Worm (Caenorhabditis elegans) whole organism, young adult: ENCODE measurements around the gene fbxa-182.

Experiments
- C06A6.2 ChIP-seq: fragments of 200-800 bp; sonication (Bioruptor generic); conservative IDR thresholded peaks from 2 replicates; pipeline ENCODE4 v1.3.6; 2022; ENCODE audit warnings: missing genetic modification characterization, missing compliant biosample characterization
- C17E4.6 ChIP-seq: fragments of 200-800 bp; sonication (Bioruptor generic); IDR thresholded peaks from 2 replicates; pipeline ENCODE4 v1.3.6; 2022; ENCODE audit warnings: missing genetic modification reagents, missing genetic modification characterization, missing compliant biosample characterization
- F39B2.1 ChIP-seq: fragments of 200-800 bp; sonication (Bioruptor generic); IDR thresholded peaks from 2 replicates; pipeline ENCODE4 v1.3.6; 2022; ENCODE audit warnings: missing genetic modification reagents, missing genetic modification characterization, missing compliant biosample characterization
- K11D2.4 ChIP-seq: fragments of 200-800 bp; sonication (Bioruptor generic); IDR thresholded peaks from 2 replicates; pipeline ENCODE4 v1.3.6; 2022; ENCODE audit warnings: missing genetic modification reagents, missing genetic modification characterization, missing compliant biosample characterization
- T07F8.4 ChIP-seq: sonication (generic microtip); optimal IDR thresholded peaks from 2 replicates; lab custom pipeline; 2016; ENCODE audit warnings: mild to moderate bottlenecking, missing genetic modification characterization, moderate library complexity, missing compliant biosample characterization
- cebp-1 ChIP-seq, 2 experiments: fragments of 200-800 bp in 1 of 2; sonication (Bioruptor generic) in 1 of 2; sonication (generic microtip) in 1 of 2; IDR thresholded peaks in 1 of 2; optimal IDR thresholded peaks in 1 of 2; 2 replicates each; pipeline versions ENCODE4 v1.3.6 to Lab custom; 2017 to 2022; ENCODE audit warnings: missing compliant biosample characterization in 2 of 2, missing genetic modification characterization in 2 of 2, mild to moderate bottlenecking in 1 of 2, missing genetic modification reagents in 1 of 2, moderate library complexity in 1 of 2
- ceh-27 ChIP-seq: fragments of 200-800 bp; sonication (Bioruptor generic); optimal IDR thresholded peaks from 2 replicates; lab custom pipeline; 2018; ENCODE audit warnings: mild to moderate bottlenecking, missing genetic modification characterization, moderate library complexity, missing compliant biosample characterization
- dpff-1 ChIP-seq: sonication (generic microtip); optimal IDR thresholded peaks from 2 replicates; lab custom pipeline; 2017; ENCODE audit warnings: mild to moderate bottlenecking, missing genetic modification characterization, missing compliant biosample characterization
- ekl-4 ChIP-seq: fragments of 200-800 bp; sonication (Bioruptor generic); IDR thresholded peaks from 2 replicates; pipeline ENCODE4 v1.3.6; 2022; ENCODE audit warnings: missing genetic modification reagents, missing genetic modification characterization, missing compliant biosample characterization
- lin-26 ChIP-seq: fragments of 200-800 bp; sonication (Bioruptor generic); IDR thresholded peaks from 2 replicates; pipeline ENCODE4 v1.3.6; 2022; ENCODE audit warnings: missing genetic modification reagents, missing genetic modification characterization, missing compliant biosample characterization
- madf-10 ChIP-seq: sonication (generic microtip); optimal IDR thresholded peaks from 2 replicates; lab custom pipeline; 2016; ENCODE audit warnings: mild to moderate bottlenecking, missing genetic modification characterization, missing compliant biosample characterization
- mxl-1 ChIP-seq: sonication (generic microtip); optimal IDR thresholded peaks from 2 replicates; lab custom pipeline; 2016; ENCODE audit warnings: missing genetic modification characterization, missing compliant biosample characterization
- nfyb-1 ChIP-seq: fragments of 200-800 bp; sonication (Bioruptor generic); IDR thresholded peaks from 2 replicates; pipeline ENCODE4 v1.3.6; 2022; ENCODE audit warnings: missing genetic modification reagents, missing genetic modification characterization, missing compliant biosample characterization
- nhr-80 ChIP-seq: sonication (generic microtip); optimal IDR thresholded peaks from 2 replicates; lab custom pipeline; 2016; ENCODE audit warnings: missing genetic modification characterization, missing compliant biosample characterization
- repo-1 ChIP-seq: sonication (generic microtip); optimal IDR thresholded peaks from 2 replicates; lab custom pipeline; 2017; ENCODE audit warnings: mild to moderate bottlenecking, missing genetic modification characterization, missing compliant biosample characterization
- unc-62 ChIP-seq: fragments of 150-350 bp; optimal IDR thresholded peaks from 2 replicates; lab custom pipeline; 2014; ENCODE audit warnings: missing biosample characterization, missing genetic modification reagents, missing genetic modification characterization
- ztf-22 ChIP-seq: fragments of 200-800 bp; sonication (Bioruptor generic); optimal IDR thresholded peaks from 2 replicates; lab custom pipeline; 2018; ENCODE audit warnings: mild to moderate bottlenecking, missing genetic modification characterization, moderate library complexity, missing compliant biosample characterization

fbxa-182 gene

ce11 chrII:2359965-2360364, 52.6 kb downstream of the fbxa-182 start, which contains the start of gene F43C11.16:
Gene F43C11.16 (minus strand): TSS chrII:2360065.
- TF ChIP-seq ekl-4 (GFP tag; lab: Robert Waterston, UW), result no peak
- no peak for TF ChIP-seq K11D2.4 (GFP tag; lab: Robert Waterston, UW)
- TF ChIP-seq nhr-80 (tag; lab: Kevin White, UChicago), result no peak
- TF ChIP-seq dpff-1 (tag; lab: Kevin White, UChicago), result no peak
- TF ChIP-seq repo-1 (tag; lab: Kevin White, UChicago), result no peak
- no peak for TF ChIP-seq nfyb-1 (GFP tag; lab: Robert Waterston, UW)
- TF ChIP-seq ceh-27 (GFP tag; lab: Kevin White, UChicago), result no peak
- no peak for TF ChIP-seq madf-10
- TF ChIP-seq C17E4.6, result no peak
- TF ChIP-seq T07F8.4 (tag; lab: Kevin White, UChicago), result no peak
- TF ChIP-seq F39B2.1 (GFP tag; lab: Robert Waterston, UW), result no peak
- no peak for TF ChIP-seq ztf-22 (GFP tag; lab: Kevin White, UChicago)
- TF ChIP-seq lin-26 (GFP tag; lab: Robert Waterston, UW), result no peak
- no peak for TF ChIP-seq unc-62
- TF ChIP-seq C06A6.2 (GFP tag; lab: Robert Waterston, UW), result no peak
- TF ChIP-seq mxl-1 (tag; lab: Kevin White, UChicago), result no peak
- TF ChIP-seq cebp-1 (GFP tag; IDR thresholded peaks at IDR 0.05; lab: Robert Waterston, UW), result no peak
- TF ChIP-seq cebp-1 (tag; optimal IDR thresholded peaks at IDR 0.05; lab: Kevin White, UChicago), result no peak
